Worm (Caenorhabditis elegans) whole organism, late embryonic: ENCODE data around the gene hil-1.

Experiments used
- ceh-22 ChIP-seq: sonication (generic microtip); optimal IDR thresholded peaks from 2 replicates; lab custom pipeline; 2017; ENCODE audit warnings: missing biosample characterization, missing genetic modification characterization
- ceh-30 ChIP-seq: fragments of 150-350 bp; optimal IDR thresholded peaks from 2 replicates; lab custom pipeline; 2014; ENCODE audit warnings: missing biosample characterization, missing genetic modification characterization
- che-1 ChIP-seq: sonication (generic microtip); optimal IDR thresholded peaks from 2 replicates; lab custom pipeline; 2016; ENCODE audit warnings: mild to moderate bottlenecking, missing genetic modification characterization, missing compliant biosample characterization
- ets-4 ChIP-seq: sonication (generic microtip); optimal IDR thresholded peaks from 2 replicates; lab custom pipeline; 2016; ENCODE audit warnings: missing genetic modification characterization, missing compliant biosample characterization
- fax-1 ChIP-seq: sonication (generic microtip); optimal IDR thresholded peaks from 2 replicates; lab custom pipeline; 2016; ENCODE audit warnings: missing genotype, missing genetic modification characterization, missing compliant biosample characterization
- fkh-10 ChIP-seq: fragments of 150-350 bp; optimal IDR thresholded peaks from 2 replicates; lab custom pipeline; 2014; ENCODE audit warnings: missing biosample characterization, missing genetic modification reagents, missing genetic modification characterization
- lin-11 ChIP-seq: fragments of 200-800 bp; sonication (Bioruptor generic); optimal IDR thresholded peaks from 2 replicates; lab custom pipeline; 2018; ENCODE audit warnings: mild to moderate bottlenecking, missing genetic modification characterization, missing compliant biosample characterization
- nfya-1 ChIP-seq: sonication (generic microtip); optimal IDR thresholded peaks from 2 replicates; lab custom pipeline; 2017; ENCODE audit warnings: missing genetic modification characterization, mild to moderate bottlenecking, missing compliant biosample characterization, antibody characterized with exemption, moderate library complexity
- pha-2 ChIP-seq: sonication (generic microtip); optimal IDR thresholded peaks from 2 replicates; lab custom pipeline; 2017; ENCODE audit warnings: mild to moderate bottlenecking, missing genetic modification characterization, missing compliant biosample characterization
- pha-4 ChIP-seq: fragments of 150-350 bp; optimal IDR thresholded peaks from 2 replicates; lab custom pipeline; 2018; ENCODE audit warnings: missing biosample characterization, missing genetic modification reagents, missing genetic modification characterization
- pqm-1 ChIP-seq: sonication (generic microtip); optimal IDR thresholded peaks from 2 replicates; lab custom pipeline; 2016; ENCODE audit warnings: missing genetic modification characterization, missing compliant biosample characterization
- rnt-1 ChIP-seq: sonication (generic microtip); optimal IDR thresholded peaks from 2 replicates; lab custom pipeline; 2016; ENCODE audit warnings: missing genetic modification characterization, missing compliant biosample characterization
- tbx-2 ChIP-seq: sonication (generic microtip); optimal IDR thresholded peaks from 2 replicates; lab custom pipeline; 2016; ENCODE audit warnings: missing genetic modification characterization, missing compliant biosample characterization
- ztf-16 ChIP-seq: sonication (generic microtip); optimal IDR thresholded peaks from 2 replicates; lab custom pipeline; 2017; ENCODE audit warnings: missing genetic modification characterization, missing compliant biosample characterization

- no peak for TF ChIP-seq pha-2
- TF ChIP-seq ets-4 (tag; lab: Kevin White, UChicago) = no peak
- TF ChIP-seq rnt-1 (tag; lab: Kevin White, UChicago) = no peak
- TF ChIP-seq pqm-1 (tag; lab: Kevin White, UChicago) = no peak
- TF ChIP-seq fax-1 (tag; lab: Kevin White, UChicago) = no peak
- TF ChIP-seq fkh-10 (GFP tag; lab: Kevin White, UChicago) = no peak
- no peak for TF ChIP-seq ceh-30 (tag; lab: Kevin White, UChicago)
- TF ChIP-seq ceh-22 (tag; lab: Kevin White, UChicago) = no peak
- no peak for TF ChIP-seq lin-11 (tag; lab: Kevin White, UChicago)
- no peak for TF ChIP-seq nfya-1 (tag; lab: Kevin White, UChicago)
- no peak for TF ChIP-seq pha-4 (tag; lab: Kevin White, UChicago)
- no peak for TF ChIP-seq ztf-16 (tag; lab: Kevin White, UChicago)
- TF ChIP-seq tbx-2 = no peak
- no peak for TF ChIP-seq che-1
Observed at ce11 chrV:14978205-14978751, 28.7 kb downstream of the hil-1 start, which contains the start of the genes grd-12 and F02D8.1.
